Worm (Caenorhabditis elegans): ENCODE data around the gene dnj-1.

DNA sequence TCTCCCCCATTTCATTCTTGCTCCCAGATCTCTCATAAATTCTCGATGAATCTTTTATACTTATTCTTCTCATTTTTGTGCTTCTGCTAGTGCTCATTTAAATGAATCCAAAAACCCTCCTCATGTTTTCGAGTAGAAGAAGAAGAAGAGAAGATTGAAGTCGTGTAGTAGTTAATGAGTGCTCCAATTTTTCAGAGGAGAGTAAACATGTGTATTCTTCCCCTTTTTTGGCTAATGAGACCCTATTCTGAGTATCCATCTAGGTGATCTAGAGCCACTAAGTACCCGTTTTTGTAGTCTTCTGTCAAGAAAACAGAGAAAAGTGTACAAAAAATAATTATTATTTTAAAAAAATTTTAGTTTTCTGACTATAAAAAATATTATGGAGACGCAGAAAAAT, 52.7 kb downstream of the dnj-1 start:
- TF ChIP-seq hmbx-1 (tag; optimal IDR thresholded peaks at IDR 0.05), result no peak
- TF ChIP-seq hnd-1 (tag; optimal IDR thresholded peaks at IDR 0.05), result no peak
- TF ChIP-seq pes-1 (GFP tag; IDR thresholded peaks at IDR 0.05), result no peak
- no peak for TF ChIP-seq tra-4 (tag; optimal IDR thresholded peaks at IDR 0.05)
- TF ChIP-seq ceh-13 (GFP tag; optimal IDR thresholded peaks at IDR 0.05), result no peak
- TF ChIP-seq flt-1 (GFP tag; IDR thresholded peaks at IDR 0.05), result no peak
- no peak for TF ChIP-seq ama-1 (optimal IDR thresholded peaks at IDR 0.05)
- TF ChIP-seq B0310.2 (tag; optimal IDR thresholded peaks at IDR 0.05), result no peak
- TF ChIP-seq tbx-37 (GFP tag; conservative IDR thresholded peaks at IDR 0.05), result no peak
- no peak for TF ChIP-seq tbx-11 (GFP tag; IDR thresholded peaks at IDR 0.05)
- TF ChIP-seq F13C5.2 (tag; optimal IDR thresholded peaks at IDR 0.05), result no peak
- no peak for TF ChIP-seq scrt-1 (GFP tag; IDR thresholded peaks at IDR 0.05)
- no peak for TF ChIP-seq ceh-36 (tag; optimal IDR thresholded peaks at IDR 0.05)
- TF ChIP-seq ets-7 (tag; optimal IDR thresholded peaks at IDR 0.05), result no peak
